Fruit fly (Drosophila melanogaster) whole organism, embryonic: ENCODE results near the gene CG31103.
A peak's percentile ranks its signal among the peaks of the same experiment; 100 is the strongest.

Experiments
- Adf1 ChIP-seq: fragments of 200-800 bp; sonication (Bioruptor generic); IDR thresholded peaks from 2 replicates; pipeline ENCODE4 v1.3.6; 2022; ENCODE audit warnings: missing biosample characterization, missing genetic modification characterization
- Atf-2 ChIP-seq: fragments of 200-800 bp; sonication (Bioruptor generic); optimal IDR thresholded peaks from 2 replicates; lab custom pipeline; 2016; ENCODE audit warnings: missing biosample characterization, missing genetic modification characterization
- Atf3 ChIP-seq: fragments of 200-800 bp; sonication (Bioruptor generic); optimal IDR thresholded peaks from 3 replicates; lab custom pipeline; 2016; ENCODE audit warnings: missing biosample characterization, missing genetic modification characterization
- Atf6 ChIP-seq: fragments of 200-800 bp; sonication (Bioruptor generic); IDR thresholded peaks from 2 replicates; pipeline ENCODE4 v1.3.6; 2022; ENCODE audit warnings: missing biosample characterization, missing genetic modification characterization
- CG12155 ChIP-seq: fragments of 200-800 bp; sonication (Bioruptor generic); optimal IDR thresholded peaks from 3 replicates; lab custom pipeline; 2016; ENCODE audit warnings: missing biosample characterization, missing genetic modification characterization
- CG12744 ChIP-seq: fragments of 200-800 bp; sonication (Bioruptor generic); optimal IDR thresholded peaks from 2 replicates; lab custom pipeline; 2016; ENCODE audit warnings: missing biosample characterization, missing genetic modification characterization
- CG13287 ChIP-seq: fragments of 200-800 bp; sonication (Bioruptor generic); IDR thresholded peaks from 2 replicates; pipeline ENCODE4 v1.3.6; 2022; ENCODE audit warnings: missing biosample characterization, missing genetic modification characterization; ENCODE audit not compliant: partially characterized antibody
- CG13894 ChIP-seq: fragments of 200-800 bp; sonication (Bioruptor generic); optimal IDR thresholded peaks from 3 replicates; lab custom pipeline; 2018; ENCODE audit warnings: missing biosample characterization, mild to moderate bottlenecking, missing genetic modification characterization, moderate library complexity
- CG1529 ChIP-seq: fragments of 200-800 bp; sonication (Bioruptor generic); optimal IDR thresholded peaks from 3 replicates; lab custom pipeline; 2018; ENCODE audit warnings: missing biosample characterization, missing genetic modification characterization
- CG2129 ChIP-seq: fragments of 200-800 bp; sonication (Bioruptor generic); IDR thresholded peaks from 2 replicates; pipeline ENCODE4 v1.3.6; 2022; ENCODE audit warnings: missing biosample characterization, missing genetic modification characterization; ENCODE audit not compliant: partially characterized antibody
- CG33213 ChIP-seq: fragments of 200-800 bp; sonication (Bioruptor generic); optimal IDR thresholded peaks from 3 replicates; lab custom pipeline; 2016; ENCODE audit warnings: missing biosample characterization, missing genetic modification characterization
- CG34376 ChIP-seq: fragments of 200-800 bp; sonication (Bioruptor generic); optimal IDR thresholded peaks from 2 replicates; lab custom pipeline; 2018; ENCODE audit warnings: missing biosample characterization, mild to moderate bottlenecking, missing genetic modification characterization
- CG42726 ChIP-seq: fragments of 200-800 bp; sonication (Bioruptor generic); IDR thresholded peaks from 2 replicates; pipeline ENCODE4 v1.3.6; 2022; ENCODE audit warnings: missing biosample characterization, missing genetic modification characterization; ENCODE audit not compliant: partially characterized antibody
- CG6175 ChIP-seq: fragments of 200-800 bp; sonication (Bioruptor generic); IDR thresholded peaks from 3 replicates; pipeline ENCODE4 v1.3.6; 2022; ENCODE audit warnings: missing biosample characterization, missing genetic modification characterization
- CG6683 ChIP-seq: fragments of 200-800 bp; sonication (Bioruptor generic); optimal IDR thresholded peaks from 2 replicates; lab custom pipeline; 2017; ENCODE audit warnings: missing biosample characterization, mild to moderate bottlenecking, missing genetic modification characterization, missing genetic modification reagents
- CG7963 ChIP-seq: fragments of 200-800 bp; sonication (Bioruptor generic); IDR thresholded peaks from 3 replicates; pipeline ENCODE4 v1.3.6; 2022; ENCODE audit warnings: missing biosample characterization, missing genetic modification characterization; ENCODE audit not compliant: partially characterized antibody
- CG7987 ChIP-seq: fragments of 200-800 bp; sonication (Bioruptor generic); optimal IDR thresholded peaks from 2 replicates; lab custom pipeline; 2018; ENCODE audit warnings: missing biosample characterization, mild to moderate bottlenecking, missing genetic modification characterization, moderate library complexity
- CG8765 ChIP-seq: fragments of 200-800 bp; sonication (Bioruptor generic); IDR thresholded peaks from 2 replicates; pipeline ENCODE4 v1.3.6; 2022; ENCODE audit warnings: missing biosample characterization, missing genetic modification characterization
- CG9932 ChIP-seq: fragments of 200-800 bp; sonication (Bioruptor generic); IDR thresholded peaks from 2 replicates; pipeline ENCODE4 v1.3.6; 2022; ENCODE audit warnings: missing biosample characterization, missing genetic modification characterization
- D19A ChIP-seq: fragments of 200-800 bp; optimal IDR thresholded peaks from 3 replicates; lab custom pipeline; 2019; ENCODE audit warnings: missing biosample characterization, mild to moderate bottlenecking, missing genetic modification characterization, moderate library complexity
- Dip3 ChIP-seq: fragments of 200-800 bp; sonication (Bioruptor generic); optimal IDR thresholded peaks from 3 replicates; lab custom pipeline; 2016; ENCODE audit warnings: missing biosample characterization, missing genetic modification characterization
- ERR ChIP-seq: fragments of 200-800 bp; sonication (Bioruptor generic); optimal IDR thresholded peaks from 2 replicates; lab custom pipeline; 2016; ENCODE audit warnings: missing biosample characterization, missing genetic modification characterization
- HLHmδ ChIP-seq: fragments of 200-800 bp; sonication (Bioruptor generic); optimal IDR thresholded peaks from 2 replicates; lab custom pipeline; 2018; ENCODE audit warnings: missing biosample characterization, mild to moderate bottlenecking, missing genetic modification characterization, moderate library complexity
- Mad ChIP-seq: fragments of 200-800 bp; sonication (Bioruptor generic); optimal IDR thresholded peaks from 2 replicates; lab custom pipeline; 2016; ENCODE audit warnings: missing biosample characterization, missing genetic modification characterization
- Mes4 ChIP-seq: fragments of 200-800 bp; sonication (Bioruptor generic); optimal IDR thresholded peaks from 2 replicates; lab custom pipeline; 2016; ENCODE audit warnings: missing biosample characterization, missing genetic modification characterization
- Myb ChIP-seq: fragments of 200-800 bp; sonication (Bioruptor generic); optimal IDR thresholded peaks from 2 replicates; lab custom pipeline; 2016; ENCODE audit warnings: missing biosample characterization, missing genetic modification characterization
- NK7.1 ChIP-seq: fragments of 200-800 bp; sonication (Bioruptor generic); optimal IDR thresholded peaks from 3 replicates; lab custom pipeline; 2016; ENCODE audit warnings: missing biosample characterization, missing genetic modification characterization
- Nf-YA ChIP-seq: fragments of 200-800 bp; sonication (Bioruptor generic); IDR thresholded peaks from 2 replicates; pipeline ENCODE4 v1.3.6; 2022; ENCODE audit warnings: missing biosample characterization, missing genetic modification characterization
- Nf-YC ChIP-seq: fragments of 200-800 bp; optimal IDR thresholded peaks from 3 replicates; lab custom pipeline; 2019; ENCODE audit warnings: missing biosample characterization, mild to moderate bottlenecking, missing genetic modification characterization, moderate library complexity
- Optix ChIP-seq: fragments of 200-800 bp; sonication (Bioruptor generic); IDR thresholded peaks from 3 replicates; pipeline ENCODE4 v1.3.6; 2022; ENCODE audit warnings: missing biosample characterization, missing genetic modification characterization
- Ptx1 ChIP-seq: fragments of 200-800 bp; sonication (Bioruptor generic); IDR thresholded peaks from 2 replicates; pipeline ENCODE4 v1.3.6; 2022; ENCODE audit warnings: missing biosample characterization, missing genetic modification characterization
- Sox102F ChIP-seq: fragments of 200-800 bp; sonication (Bioruptor generic); optimal IDR thresholded peaks from 2 replicates; lab custom pipeline; 2018; ENCODE audit warnings: missing biosample characterization, mild to moderate bottlenecking, missing genetic modification characterization, moderate library complexity
- Ssrp ChIP-seq: fragments of 200-800 bp; sonication (Bioruptor generic); optimal IDR thresholded peaks from 2 replicates; lab custom pipeline; 2018; ENCODE audit warnings: missing biosample characterization, mild to moderate bottlenecking, missing genetic modification characterization, moderate library complexity
- ab ChIP-seq: fragments of 200-800 bp; sonication (Bioruptor generic); optimal IDR thresholded peaks from 2 replicates; lab custom pipeline; 2016; ENCODE audit warnings: missing biosample characterization, missing genetic modification characterization
- bab2 ChIP-seq: fragments of 200-800 bp; sonication (Bioruptor generic); optimal IDR thresholded peaks from 2 replicates; lab custom pipeline; 2016; ENCODE audit warnings: missing biosample characterization, missing genetic modification characterization
- bowl ChIP-seq: fragments of 200-800 bp; sonication (Bioruptor generic); IDR thresholded peaks from 2 replicates; pipeline ENCODE4 v1.3.6; 2022; ENCODE audit warnings: missing biosample characterization, missing genetic modification characterization
- cad ChIP-seq: fragments of >200 bp; optimal IDR thresholded peaks from 2 replicates; lab custom pipeline; 2017; ENCODE audit warnings: missing biosample characterization, missing genetic modification characterization
- chif ChIP-seq, 2 experiments: fragments of 200-800 bp; sonication (Bioruptor generic); optimal IDR thresholded peaks; 3 replicates each; lab custom pipeline; 2016; ENCODE audit warnings: missing biosample characterization in 2 of 2, missing genetic modification characterization in 2 of 2
- chn ChIP-seq: fragments of 200-800 bp; sonication (Bioruptor generic); optimal IDR thresholded peaks from 2 replicates; lab custom pipeline; 2016; ENCODE audit warnings: missing biosample characterization, missing genetic modification characterization
- disco-r ChIP-seq: fragments of 200-800 bp; sonication (Bioruptor generic); optimal IDR thresholded peaks from 2 replicates; lab custom pipeline; 2016; ENCODE audit warnings: missing biosample characterization, missing genetic modification characterization
- dysf ChIP-seq: fragments of 200-800 bp; sonication (Bioruptor generic); IDR thresholded peaks from 3 replicates; pipeline ENCODE4 v1.3.6; 2022; ENCODE audit warnings: missing biosample characterization, missing genetic modification characterization
- grn ChIP-seq: fragments of 200-800 bp; sonication (Bioruptor generic); optimal IDR thresholded peaks from 3 replicates; lab custom pipeline; 2017; ENCODE audit warnings: missing biosample characterization, missing genetic modification characterization
- h ChIP-seq: fragments of >200 bp; optimal IDR thresholded peaks from 2 replicates; lab custom pipeline; 2017
- jumu ChIP-seq: fragments of 200-800 bp; sonication (Bioruptor generic); optimal IDR thresholded peaks from 3 replicates; lab custom pipeline; 2016; ENCODE audit warnings: missing biosample characterization, missing genetic modification characterization
- lbe ChIP-seq: fragments of 200-800 bp; sonication (Bioruptor generic); optimal IDR thresholded peaks from 2 replicates; lab custom pipeline; 2016; ENCODE audit warnings: missing biosample characterization, mild to moderate bottlenecking, missing genetic modification characterization
- mirr ChIP-seq: fragments of 200-800 bp; sonication (Bioruptor generic); optimal IDR thresholded peaks from 3 replicates; lab custom pipeline; 2018; ENCODE audit warnings: missing biosample characterization, mild to moderate bottlenecking, missing genetic modification characterization
- pb ChIP-seq: fragments of 200-800 bp; sonication (Bioruptor generic); optimal IDR thresholded peaks from 3 replicates; lab custom pipeline; 2016; ENCODE audit warnings: missing biosample characterization, missing genetic modification characterization
- sens ChIP-seq: fragments of 200-800 bp; sonication (Bioruptor generic); peaks from one replicate; lab custom pipeline; 2016; ENCODE audit warnings: missing biosample characterization, missing genetic modification characterization
- shn ChIP-seq: fragments of 200-800 bp; sonication (Bioruptor generic); optimal IDR thresholded peaks from 3 replicates; lab custom pipeline; 2016; ENCODE audit warnings: missing biosample characterization, missing genetic modification characterization
- toy ChIP-seq: fragments of 200-800 bp; sonication (Bioruptor generic); IDR thresholded peaks from 2 replicates; pipeline ENCODE4 v1.3.6; 2022; ENCODE audit warnings: missing biosample characterization, missing genetic modification characterization
- usp ChIP-seq: fragments of >200 bp; optimal IDR thresholded peaks from 2 replicates; lab custom pipeline; 2017; ENCODE audit warnings: missing biosample characterization, missing genetic modification characterization

CG31103 gene

dm6 chr3R:25258628-25259240 is 39.6 kb downstream of the CG31103 start, which contains the start of gene CG11857 (continued):
- TF ChIP-seq Myb (peak; percentile 89), ab (GFP tag; lab: Kevin White, UChicago) (peak; percentile 91), Ssrp (peak; percentile 99), Atf-2 (peak; percentile 97), toy (peak; percentile 97), Dip3 (GFP tag; lab: Kevin White, UChicago) (peak; percentile 97), NK7.1 (GFP tag; lab: Kevin White, UChicago) (peak; percentile 93), usp (GFP tag; lab: Kevin White, UChicago) (no peak), CG1529 (GFP tag; lab: Kevin White, UChicago) (peak; percentile 94), dysf (GFP tag; lab: Robert Waterston, UW) (peak; percentile 99)
- TF ChIP-seq, all 482 proteins: peak for 461

dm6 chr3R:25260670-25261069 is 41.6 kb downstream of the CG31103 start:
- TF ChIP-seq Mad (GFP tag; lab: Kevin White, UChicago) (no peak), chif (GFP tag; optimal IDR thresholded peaks at IDR 0.05; lab: Kevin White, UChicago) (no peak), CG7963 (GFP tag; lab: Robert Waterston, UW) (no peak), CG34376 (peak; percentile 47), CG12155 (no peak), cad (GFP tag; lab: Kevin White, UChicago) (no peak), HLHmδ (GFP tag; lab: Kevin White, UChicago) (no peak), lbe (GFP tag; lab: Kevin White, UChicago) (peak; percentile 21), mirr (GFP tag; lab: Kevin White, UChicago) (peak; percentile 93), Mes4 (GFP tag; lab: Kevin White, UChicago) (no peak), CG13894 (tag; lab: Kevin White, UChicago) (no peak), jumu (no peak), CG12744 (GFP tag; lab: Kevin White, UChicago) (no peak), CG33213 (GFP tag; lab: Kevin White, UChicago) (no peak), sens (GFP tag; lab: Kevin White, UChicago) (peak; percentile 48), CG6175 (GFP tag; lab: Robert Waterston, UW) (no peak), Ssrp (no peak), h (lab: Kevin White, UChicago) (no peak), CG42726 (no peak), CG6683 (GFP tag; lab: Kevin White, UChicago) (no peak), disco-r (GFP tag; lab: Kevin White, UChicago) (no peak), CG2129 (GFP tag; lab: Robert Waterston, UW) (no peak), Atf6 (no peak), Ptx1 (no peak), Sox102F (GFP tag; lab: Kevin White, UChicago) (no peak), bowl (GFP tag; lab: Robert Waterston, UW) (no peak), CG13287 (no peak), Optix (no peak), CG9932 (GFP tag; lab: Robert Waterston, UW) (no peak), CG8765 (GFP tag; lab: Robert Waterston, UW) (no peak), Adf1 (no peak), chn (no peak), ERR (GFP tag; lab: Kevin White, UChicago) (no peak), grn (GFP tag; lab: Kevin White, UChicago) (peak; percentile 53), Nf-YA (GFP tag; lab: Robert Waterston, UW) (no peak), Atf3 (no peak), Nf-YC (tag; lab: Kevin White, UChicago) (no peak), bab2 (GFP tag; lab: Kevin White, UChicago) (no peak), D19A (tag; lab: Kevin White, UChicago) (peak; percentile 52), CG7987 (GFP tag; lab: Kevin White, UChicago) (no peak), shn (GFP tag; lab: Kevin White, UChicago) (no peak), pb (GFP tag; lab: Kevin White, UChicago) (no peak)
